Worm (Caenorhabditis elegans): ENCODE data around the gene ugt-18.

- TF ChIP-seq him-1 (tag; optimal IDR thresholded peaks at IDR 0.05) (no peak), W03F9.2 (tag; optimal IDR thresholded peaks at IDR 0.05) (no peak), dao-5 (tag; optimal IDR thresholded peaks at IDR 0.05) (no peak)
Measured at ce11 chrV:12852355-12852754, 32.3 kb downstream of the ugt-18 start.
